Worm (Caenorhabditis elegans) whole organism, L3 larva: ENCODE measurements around the gene hsd-3.

ENCODE experiments used
- ZK546.5 ChIP-seq: sonication (generic microtip); optimal IDR thresholded peaks from 2 replicates; lab custom pipeline; 2017; ENCODE audit warnings: missing biosample characterization, missing genetic modification characterization
- aly-2 ChIP-seq: fragments of 150-350 bp; optimal IDR thresholded peaks from 2 replicates; lab custom pipeline; 2014; ENCODE audit warnings: missing biosample characterization, missing genetic modification characterization
- ceh-28 ChIP-seq: fragments of 150-350 bp; optimal IDR thresholded peaks from 2 replicates; lab custom pipeline; 2014; ENCODE audit warnings: missing biosample characterization, missing genetic modification reagents, missing genetic modification characterization
- egl-5 ChIP-seq: fragments of 150-350 bp; optimal IDR thresholded peaks from 2 replicates; lab custom pipeline; 2017; ENCODE audit warnings: missing biosample characterization, missing genetic modification reagents, missing genetic modification characterization, inconsistent platforms
- elt-2 ChIP-seq: sonication (generic microtip); optimal IDR thresholded peaks from 2 replicates; lab custom pipeline; 2016; ENCODE audit warnings: missing genetic modification reagents, mild to moderate bottlenecking, missing genetic modification characterization, missing compliant biosample characterization
- elt-3 ChIP-seq, 3 experiments: fragments of 150-350 bp in 1 of 3; sonication (generic microtip) in 2 of 3; optimal IDR thresholded peaks; 2 replicates in 2 of 3; 4 replicates in 1 of 3; lab custom pipeline; 2014 to 2017; ENCODE audit warnings: missing biosample characterization in 3 of 3, missing genetic modification characterization in 3 of 3
- fkh-10 ChIP-seq: sonication (generic microtip); optimal IDR thresholded peaks from 2 replicates; lab custom pipeline; 2017; ENCODE audit warnings: missing biosample characterization, missing genetic modification reagents, missing genetic modification characterization
- fkh-2 ChIP-seq: fragments of 150-350 bp; optimal IDR thresholded peaks from 2 replicates; lab custom pipeline; 2014; ENCODE audit warnings: missing biosample characterization, missing genetic modification reagents, missing genetic modification characterization
- hmg-11 ChIP-seq: sonication (generic microtip); optimal IDR thresholded peaks from 2 replicates; lab custom pipeline; 2016; ENCODE audit warnings: missing genetic modification characterization, missing compliant biosample characterization
- jun-1 ChIP-seq: fragments of 150-350 bp; optimal IDR thresholded peaks from 2 replicates; lab custom pipeline; 2014; ENCODE audit warnings: missing biosample characterization, missing genetic modification reagents, missing genetic modification characterization
- lin-15B ChIP-seq: fragments of 150-350 bp; optimal IDR thresholded peaks from 2 replicates; lab custom pipeline; 2014; ENCODE audit warnings: missing biosample characterization, missing genetic modification characterization
- lin-39 ChIP-seq: fragments of 150-350 bp; optimal IDR thresholded peaks from 2 replicates; lab custom pipeline; 2018; ENCODE audit warnings: missing biosample characterization, missing genetic modification reagents, missing genetic modification characterization
- lsy-12 ChIP-seq: sonication (generic microtip); optimal IDR thresholded peaks from 2 replicates; lab custom pipeline; 2016; ENCODE audit warnings: mild to moderate bottlenecking, missing genetic modification characterization, missing compliant biosample characterization
- mdl-1 ChIP-seq: fragments of 150-350 bp; optimal IDR thresholded peaks from 2 replicates; lab custom pipeline; 2014; ENCODE audit warnings: missing biosample characterization, missing genetic modification characterization
- nfya-1 ChIP-seq: sonication (generic microtip); optimal IDR thresholded peaks from 2 replicates; lab custom pipeline; 2017; ENCODE audit warnings: missing genetic modification characterization, mild to moderate bottlenecking, missing compliant biosample characterization, antibody characterized with exemption, moderate library complexity; ENCODE audit not compliant: insufficient read depth
- nhr-11 ChIP-seq: fragments of 150-350 bp; optimal IDR thresholded peaks from 2 replicates; lab custom pipeline; 2014; ENCODE audit warnings: missing biosample characterization, missing genetic modification characterization
- nhr-23 ChIP-seq: fragments of 150-350 bp; optimal IDR thresholded peaks from 2 replicates; lab custom pipeline; 2014; ENCODE audit warnings: missing biosample characterization, missing genetic modification reagents, missing genetic modification characterization
- nhr-237 ChIP-seq: fragments of 150-350 bp; optimal IDR thresholded peaks from 2 replicates; lab custom pipeline; 2014; ENCODE audit warnings: missing biosample characterization, missing genetic modification characterization
- nhr-25 ChIP-seq: sonication (generic microtip); optimal IDR thresholded peaks from 2 replicates; lab custom pipeline; 2017; ENCODE audit warnings: missing biosample characterization, missing genetic modification characterization
- nhr-28 ChIP-seq: fragments of 150-350 bp; optimal IDR thresholded peaks from 2 replicates; lab custom pipeline; 2014; ENCODE audit warnings: missing biosample characterization, missing genetic modification characterization
- nhr-43 ChIP-seq: sonication (generic microtip); optimal IDR thresholded peaks from 2 replicates; lab custom pipeline; 2016; ENCODE audit warnings: mild to moderate bottlenecking, missing genetic modification characterization, missing compliant biosample characterization; ENCODE audit not compliant: poor library complexity, severe bottlenecking
- nhr-67 ChIP-seq: fragments of 150-350 bp; optimal IDR thresholded peaks from 2 replicates; lab custom pipeline; 2014; ENCODE audit warnings: missing biosample characterization, missing genetic modification characterization
- nhr-76 ChIP-seq: fragments of 150-350 bp; sonication (generic microtip); optimal IDR thresholded peaks from 5 replicates; lab custom pipeline; 2014; ENCODE audit warnings: missing biosample characterization, missing genetic modification characterization
- nhr-77 ChIP-seq: fragments of 150-350 bp; optimal IDR thresholded peaks from 2 replicates; lab custom pipeline; 2014; ENCODE audit warnings: missing biosample characterization, missing genetic modification characterization
- pha-4 ChIP-seq: fragments of 150-350 bp; optimal IDR thresholded peaks from 2 replicates; lab custom pipeline; 2014; ENCODE audit warnings: missing biosample characterization, missing genetic modification reagents, missing genetic modification characterization
- pqm-1 ChIP-seq: fragments of 150-350 bp; optimal IDR thresholded peaks from 2 replicates; lab custom pipeline; 2017; ENCODE audit warnings: missing biosample characterization, missing genetic modification characterization, inconsistent platforms
- skn-1 ChIP-seq: fragments of 150-350 bp; optimal IDR thresholded peaks from 2 replicates; lab custom pipeline; 2014; ENCODE audit warnings: missing biosample characterization, missing genetic modification characterization
- snpc-4 ChIP-seq: fragments of 150-350 bp; optimal IDR thresholded peaks from 2 replicates; lab custom pipeline; 2014; ENCODE audit warnings: missing biosample characterization, missing genetic modification characterization
- tbx-2 ChIP-seq: sonication (generic microtip); optimal IDR thresholded peaks from 2 replicates; lab custom pipeline; 2016; ENCODE audit warnings: mild to moderate bottlenecking, missing genetic modification characterization, missing compliant biosample characterization
- unc-62 ChIP-seq: fragments of 150-350 bp; sonication (generic microtip); optimal IDR thresholded peaks from 4 replicates; lab custom pipeline; 2014; ENCODE audit warnings: missing biosample characterization, missing genetic modification reagents, missing genetic modification characterization
- zag-1 ChIP-seq: fragments of 150-350 bp; optimal IDR thresholded peaks from 2 replicates; lab custom pipeline; 2014; ENCODE audit warnings: missing biosample characterization, missing genetic modification characterization
- ztf-11 ChIP-seq: fragments of 150-350 bp; optimal IDR thresholded peaks from 2 replicates; lab custom pipeline; 2014; ENCODE audit warnings: missing biosample characterization, missing genetic modification characterization

Gene hsd-3

DNA sequence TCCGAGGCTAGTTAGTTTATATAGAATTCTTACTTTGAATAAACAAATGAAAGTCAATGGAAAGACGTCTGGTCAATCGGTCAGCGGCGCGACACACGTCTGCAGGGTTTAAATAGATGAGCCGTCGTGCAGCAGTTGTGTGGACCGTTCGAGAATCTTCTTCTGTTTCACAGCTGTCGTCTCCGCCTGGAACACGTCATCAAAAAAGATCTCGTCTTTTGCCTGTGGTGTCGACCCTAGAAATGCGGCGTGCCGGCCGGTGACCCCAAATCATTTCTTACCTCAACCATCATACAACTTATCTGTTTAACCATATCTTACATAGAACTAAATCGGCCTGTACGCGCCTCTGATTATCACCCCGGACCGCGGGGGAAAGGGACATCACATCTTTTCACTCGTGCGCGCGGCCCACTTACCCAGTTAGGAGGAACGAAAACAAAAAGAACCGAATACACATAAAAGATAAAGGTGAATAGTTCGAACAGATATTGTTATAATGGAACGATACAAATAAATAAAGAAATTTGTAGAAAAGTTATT lies 37.0 kb upstream of the hsd-3 start:
- TF ChIP-seq ceh-28 (tag; lab: Kevin White, UChicago) (no peak), jun-1 (tag; lab: Kevin White, UChicago) (no peak), nhr-237 (tag; lab: Kevin White, UChicago) (no peak), nhr-25 (tag; lab: Kevin White, UChicago) (peak; percentile 4), nhr-23 (tag; lab: Kevin White, UChicago) (peak; percentile 87), lin-39 (tag; lab: Kevin White, UChicago) (peak; percentile 30), ztf-11 (tag; lab: Kevin White, UChicago) (no peak), elt-3 (tag; optimal IDR thresholded peaks at IDR 0.05; lab: Kevin White, UChicago) (peak in 1 of 3 experiments; percentile 3), nhr-43 (peak; percentile 18), fkh-10 (GFP tag; lab: Kevin White, UChicago) (no peak)

DNA sequence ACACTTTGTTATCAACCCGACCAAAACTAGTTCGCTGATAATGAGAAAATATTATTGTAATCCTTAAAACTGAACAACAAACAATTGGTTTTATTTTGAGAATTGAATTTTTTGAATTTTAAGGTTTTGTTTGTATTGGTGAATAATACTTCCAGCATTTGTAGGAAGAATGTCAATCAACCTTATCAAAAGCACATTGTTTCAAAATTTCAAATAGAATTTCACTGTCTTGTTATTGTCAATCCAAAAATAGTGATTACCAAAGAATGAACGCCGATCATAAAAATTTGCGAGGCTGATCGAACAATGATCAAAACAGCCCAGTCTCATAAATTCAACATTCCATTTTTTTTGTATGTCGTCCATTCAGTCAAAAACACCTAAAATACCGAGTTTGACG lies 34.6 kb upstream of the hsd-3 start:
- no peak for TF ChIP-seq mdl-1 (tag; lab: Kevin White, UChicago)
- TF ChIP-seq ZK546.5 (tag; lab: Kevin White, UChicago) = no peak
- no peak for TF ChIP-seq nhr-28 (tag; lab: Kevin White, UChicago)
- no peak for TF ChIP-seq lsy-12
- no peak for TF ChIP-seq nhr-11
- no peak for TF ChIP-seq nhr-76 (tag; lab: Kevin White, UChicago)
- no peak for TF ChIP-seq pha-4 (tag; lab: Kevin White, UChicago)
- no peak for TF ChIP-seq fkh-10 (GFP tag; lab: Kevin White, UChicago)
- TF ChIP-seq pqm-1 (tag; lab: Kevin White, UChicago) = no peak
- no peak for TF ChIP-seq fkh-2 (tag; lab: Kevin White, UChicago)

DNA sequence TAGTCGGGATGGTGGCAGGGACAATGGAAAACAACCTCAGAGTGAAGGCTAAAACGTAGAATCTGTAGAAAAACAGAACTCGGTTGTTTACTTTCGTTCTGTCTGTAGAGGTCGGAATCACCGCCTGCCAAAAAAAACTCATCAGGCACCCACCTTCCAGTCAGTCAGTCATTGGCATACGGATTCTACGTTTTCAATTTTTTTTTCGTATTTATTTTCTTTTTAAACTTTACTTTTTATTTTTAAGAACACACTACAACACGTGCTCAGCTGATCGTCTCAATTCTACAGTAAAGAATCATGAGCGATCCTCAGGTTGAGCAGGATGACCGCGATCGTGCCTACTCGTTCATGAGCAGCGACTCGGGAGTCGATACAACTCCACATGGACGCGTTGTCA lies 32.6 kb upstream of the hsd-3 start, which contains the start of gene lfi-1:
TSS of gene lfi-1 (plus strand) at position 301 of the 400 bp plus-strand sequence.
- TF ChIP-seq skn-1 (tag; lab: Kevin White, UChicago) (no peak), ceh-28 (tag; lab: Kevin White, UChicago) (no peak), ZK546.5 (tag; lab: Kevin White, UChicago) (no peak), lin-15B (tag; lab: Kevin White, UChicago) (no peak), egl-5 (tag; lab: Kevin White, UChicago) (no peak), nhr-28 (tag; lab: Kevin White, UChicago) (no peak), nhr-43 (no peak), nhr-77 (no peak), nhr-67 (no peak), nhr-76 (tag; lab: Kevin White, UChicago) (no peak)

DNA sequence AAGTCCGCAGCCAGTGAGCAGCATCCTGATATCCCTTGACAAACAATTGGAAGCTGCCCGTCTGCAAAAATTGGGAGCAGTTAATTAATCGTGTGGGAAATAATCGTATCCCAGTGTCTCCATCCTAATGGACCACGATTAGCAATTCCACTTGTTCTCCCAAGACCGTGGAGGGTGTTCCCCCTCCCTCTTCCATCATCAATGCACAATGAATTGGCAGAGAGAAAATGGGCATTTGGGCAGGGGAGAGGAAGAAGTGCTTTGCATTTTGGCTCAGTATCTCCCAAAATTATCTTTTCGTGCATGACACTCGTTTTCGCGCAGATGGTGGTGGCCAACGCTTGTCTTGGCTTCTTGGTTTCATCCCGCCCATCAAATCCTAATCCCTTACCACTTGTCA lies 31.0 kb upstream of the hsd-3 start:
- TF ChIP-seq nhr-76 (tag; lab: Kevin White, UChicago) = no peak
- TF ChIP-seq fkh-2 (tag; lab: Kevin White, UChicago) = no peak
- TF ChIP-seq tbx-2 (tag; lab: Kevin White, UChicago) = no peak
- no peak for TF ChIP-seq zag-1 (tag; lab: Kevin White, UChicago)
- TF ChIP-seq aly-2 (tag; lab: Kevin White, UChicago) = no peak
- no peak for TF ChIP-seq pha-4 (tag; lab: Kevin White, UChicago)
- TF ChIP-seq snpc-4 (tag; lab: Kevin White, UChicago) = no peak

DNA sequence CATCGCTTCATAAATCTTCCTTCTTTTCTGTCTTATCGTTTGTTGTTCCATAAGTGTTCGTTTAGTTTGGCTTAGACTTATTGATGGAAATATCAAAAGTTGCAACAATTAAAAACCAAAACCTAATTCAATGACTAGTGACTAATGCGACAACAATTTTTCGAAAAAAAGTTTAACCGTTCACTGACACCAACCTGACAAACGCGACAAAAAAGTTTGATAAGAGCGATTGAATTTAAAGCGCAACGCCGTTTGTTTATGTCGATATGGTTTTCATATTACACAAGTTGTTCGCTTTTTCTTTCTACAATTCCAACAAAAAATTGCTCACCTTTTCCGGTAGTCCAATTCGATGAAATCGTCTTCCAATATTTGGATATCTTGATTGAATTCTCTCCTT lies 30.0 kb upstream of the hsd-3 start:
- TF ChIP-seq pqm-1 (tag; lab: Kevin White, UChicago) (no peak), nhr-77 (no peak), lin-39 (tag; lab: Kevin White, UChicago) (no peak), elt-2 (tag; lab: Kevin White, UChicago) (peak; percentile 35), nhr-237 (tag; lab: Kevin White, UChicago) (no peak)

DNA sequence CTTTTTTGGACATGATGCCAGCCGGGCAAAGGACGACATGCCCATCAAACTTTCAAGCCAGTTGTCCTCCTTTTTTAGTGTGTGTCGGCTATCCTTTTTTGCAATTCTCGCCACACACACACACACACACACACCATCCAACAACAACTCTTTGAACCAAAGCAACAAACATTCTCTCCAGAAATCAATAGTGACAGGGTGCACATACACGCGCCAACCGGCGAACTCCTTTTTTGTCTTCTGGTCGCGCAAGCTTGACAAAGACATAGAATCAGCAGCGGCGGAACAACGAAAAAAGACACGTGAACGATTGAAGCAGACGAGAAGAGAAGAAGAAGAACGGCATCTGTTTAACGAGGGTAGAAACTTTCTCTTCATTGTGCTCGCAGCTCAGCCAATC lies 28.0 kb upstream of the hsd-3 start:
- TF ChIP-seq jun-1 (tag; lab: Kevin White, UChicago) (no peak), fkh-10 (GFP tag; lab: Kevin White, UChicago) (no peak), zag-1 (tag; lab: Kevin White, UChicago) (no peak), ZK546.5 (tag; lab: Kevin White, UChicago) (no peak), lsy-12 (no peak), unc-62 (peak; percentile 35), nfya-1 (tag; lab: Kevin White, UChicago) (peak; percentile 61), hmg-11 (tag; lab: Kevin White, UChicago) (peak; percentile 24), ceh-28 (tag; lab: Kevin White, UChicago) (no peak)
